Fruit fly (Drosophila melanogaster): ENCODE measurements around the gene Jon25Bi.
A peak's percentile ranks its signal among the peaks of the same experiment; 100 is the strongest.

The Jon25Bi gene

dm6 chr2L:4997401-4998259 is 42.7 kb upstream of the Jon25Bi start:
- TF ChIP-seq CG10348 (GFP tag; IDR thresholded peaks at IDR 0.05) (peak; percentile 96), CG9948 (tag; optimal IDR thresholded peaks at IDR 0.05) (peak; percentile 99), EcR (GFP tag; optimal IDR thresholded peaks at IDR 0.05) (peak; percentile 95), gl (tag; optimal IDR thresholded peaks at IDR 0.05) (peak; percentile 98), CG8301 (tag; optimal IDR thresholded peaks at IDR 0.05) (peak; percentile 100), D1 (tag; optimal IDR thresholded peaks at IDR 0.05) (peak; percentile 94), Pif1A (GFP tag; optimal IDR thresholded peaks at IDR 0.05) (peak; percentile 99), Pif1B (GFP tag; optimal IDR thresholded peaks at IDR 0.05) (peak; percentile 99), Snoo (tag; optimal IDR thresholded peaks at IDR 0.05) (peak; percentile 99), CG17806 (tag; optimal IDR thresholded peaks at IDR 0.05) (peak; percentile 99), Ets98B (GFP tag; IDR thresholded peaks at IDR 0.05) (peak; percentile 100), CG15710 (tag; optimal IDR thresholded peaks at IDR 0.05) (peak; percentile 98), CG32121 (GFP tag; IDR thresholded peaks at IDR 0.05) (peak; percentile 99), CG14655 (GFP tag; optimal IDR thresholded peaks at IDR 0.05) (peak; percentile 100), fd96Ca (GFP tag; IDR thresholded peaks at IDR 0.05) (peak; percentile 99), CG34367 (tag; optimal IDR thresholded peaks at IDR 0.05) (peak; percentile 99), CG12605 (GFP tag; IDR thresholded peaks at IDR 0.05) (peak; percentile 99), rn (GFP tag; IDR thresholded peaks at IDR 0.05) (peak; percentile 98), CG13204 (GFP tag; optimal IDR thresholded peaks at IDR 0.05) (peak; percentile 96), CG8159 (tag; optimal IDR thresholded peaks at IDR 0.05) (peak; percentile 99), CG4496 (GFP tag; IDR thresholded peaks at IDR 0.05) (peak; percentile 100)

dm6 chr2L:4996283-4996922 is 41.5 kb upstream of the Jon25Bi start:
- TF ChIP-seq CG17806 (tag; optimal IDR thresholded peaks at IDR 0.05) (no peak), CG4496 (GFP tag; IDR thresholded peaks at IDR 0.05) (no peak)

dm6 chr2L:4995837-4996136 is 40.8 kb upstream of the Jon25Bi start:
- TF ChIP-seq Snoo (tag; optimal IDR thresholded peaks at IDR 0.05) (no peak), CG32121 (GFP tag; IDR thresholded peaks at IDR 0.05) (no peak), Pif1B (GFP tag; optimal IDR thresholded peaks at IDR 0.05) (no peak), CG13204 (GFP tag; optimal IDR thresholded peaks at IDR 0.05) (no peak), CG9948 (tag; optimal IDR thresholded peaks at IDR 0.05) (no peak), CG34367 (tag; optimal IDR thresholded peaks at IDR 0.05) (no peak), Ets98B (GFP tag; IDR thresholded peaks at IDR 0.05) (no peak), Pif1A (GFP tag; optimal IDR thresholded peaks at IDR 0.05) (no peak), CG10348 (GFP tag; IDR thresholded peaks at IDR 0.05) (no peak)

dm6 chr2L:4995010-4995836 is 40.3 kb upstream of the Jon25Bi start:
- TF ChIP-seq fd96Ca (GFP tag; IDR thresholded peaks at IDR 0.05) (no peak), CG15710 (tag; optimal IDR thresholded peaks at IDR 0.05) (no peak), Pif1B (GFP tag; optimal IDR thresholded peaks at IDR 0.05) (no peak), CG8159 (tag; optimal IDR thresholded peaks at IDR 0.05) (no peak), CG9948 (tag; optimal IDR thresholded peaks at IDR 0.05) (no peak), EcR (GFP tag; optimal IDR thresholded peaks at IDR 0.05) (no peak), CG4496 (GFP tag; IDR thresholded peaks at IDR 0.05) (no peak), CG32121 (GFP tag; IDR thresholded peaks at IDR 0.05) (no peak), CG14655 (GFP tag; optimal IDR thresholded peaks at IDR 0.05) (no peak), Snoo (tag; optimal IDR thresholded peaks at IDR 0.05) (no peak), CG34367 (tag; optimal IDR thresholded peaks at IDR 0.05) (no peak), CG10348 (GFP tag; IDR thresholded peaks at IDR 0.05) (no peak), CG17806 (tag; optimal IDR thresholded peaks at IDR 0.05) (no peak), Ets98B (GFP tag; IDR thresholded peaks at IDR 0.05) (no peak), CG12605 (GFP tag; IDR thresholded peaks at IDR 0.05) (no peak), CG8301 (tag; optimal IDR thresholded peaks at IDR 0.05) (no peak), CG13204 (GFP tag; optimal IDR thresholded peaks at IDR 0.05) (no peak), rn (GFP tag; IDR thresholded peaks at IDR 0.05) (no peak), gl (tag; optimal IDR thresholded peaks at IDR 0.05) (no peak), Pif1A (GFP tag; optimal IDR thresholded peaks at IDR 0.05) (no peak)

- TF ChIP-seq D1 (tag; optimal IDR thresholded peaks at IDR 0.05) = no peak
- no peak for TF ChIP-seq CG9948 (tag; optimal IDR thresholded peaks at IDR 0.05)
- no peak for TF ChIP-seq Pif1A (GFP tag; optimal IDR thresholded peaks at IDR 0.05)
- TF ChIP-seq CG12605 (GFP tag; IDR thresholded peaks at IDR 0.05) = no peak
- TF ChIP-seq CG4496 (GFP tag; IDR thresholded peaks at IDR 0.05) = no peak
- TF ChIP-seq CG15710 (tag; optimal IDR thresholded peaks at IDR 0.05) = no peak
- no peak for TF ChIP-seq CG10348 (GFP tag; IDR thresholded peaks at IDR 0.05)
- TF ChIP-seq CG34367 (tag; optimal IDR thresholded peaks at IDR 0.05) = no peak
- no peak for TF ChIP-seq rn (GFP tag; IDR thresholded peaks at IDR 0.05)
- no peak for TF ChIP-seq EcR (GFP tag; optimal IDR thresholded peaks at IDR 0.05)
- no peak for TF ChIP-seq Ets98B (GFP tag; IDR thresholded peaks at IDR 0.05)
- TF ChIP-seq CG13204 (GFP tag; optimal IDR thresholded peaks at IDR 0.05) = no peak
- no peak for TF ChIP-seq fd96Ca (GFP tag; IDR thresholded peaks at IDR 0.05)
- TF ChIP-seq Pif1B (GFP tag; optimal IDR thresholded peaks at IDR 0.05) = no peak
- TF ChIP-seq CG14655 (GFP tag; optimal IDR thresholded peaks at IDR 0.05) = no peak
- no peak for TF ChIP-seq gl (tag; optimal IDR thresholded peaks at IDR 0.05)
These were observed 27.2 kb upstream of the Jon25Bi start for dm6 chr2L:4982098-4982646.

Measured in whole organism, pupa.